Worm (Caenorhabditis elegans): ENCODE results near the gene F32D1.11.

The F32D1.11 gene

DNA sequence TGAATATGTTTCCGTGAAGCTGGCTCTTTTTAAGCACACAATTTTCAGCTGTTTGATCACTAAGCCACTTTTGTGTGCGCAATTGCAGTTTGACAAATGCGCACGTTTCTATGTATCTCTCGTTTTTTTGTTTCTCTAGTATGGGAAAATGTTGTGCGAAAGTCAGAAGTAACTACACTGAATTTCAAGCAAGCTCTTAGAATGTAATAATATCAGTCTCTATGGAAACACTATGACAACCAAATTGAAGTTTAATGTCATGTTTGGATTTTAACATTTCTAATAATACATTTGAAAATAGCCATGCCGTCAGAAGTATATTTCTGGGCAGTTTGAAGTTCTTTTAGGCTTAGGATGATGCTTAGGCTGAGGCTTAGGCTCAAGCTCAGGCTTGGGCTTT is 46.5 kb downstream of the F32D1.11 start, which contains the start of gene ZC132.9:
Gene ZC132.9, minus strand, starts transcription at position 101 of the 400 bp plus-strand sequence.
- no peak for TF ChIP-seq die-1 (tag; optimal IDR thresholded peaks at IDR 0.05)
- TF ChIP-seq attf-3 (GFP tag; conservative IDR thresholded peaks at IDR 0.05): no peak
